ENCODE assay signal across 1 fruit fly cellular context in the genomic region with DNA sequence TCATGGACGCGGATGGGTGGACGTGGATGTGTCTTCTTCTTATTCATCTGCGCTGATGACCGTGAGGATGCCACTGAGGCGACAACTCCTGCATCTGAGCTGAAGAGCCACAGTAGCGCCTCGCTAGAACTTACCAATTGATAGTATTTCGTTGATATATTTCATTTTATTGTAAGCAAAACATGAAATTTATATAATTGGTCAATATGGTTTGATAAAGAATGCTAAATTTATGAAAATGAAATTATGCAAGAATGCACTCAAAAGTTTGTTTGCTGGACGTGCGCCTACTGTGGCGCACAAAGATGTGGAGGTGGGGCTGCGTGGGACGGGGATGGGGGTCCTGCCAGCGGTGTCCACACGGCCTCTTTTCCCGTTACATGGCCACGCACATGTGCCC.
A peak's percentile ranks its signal among the peaks of the same experiment; 100 is the strongest.
TF ChIP-seq lines count a peak whose summit lies in the region.

No protein-coding gene starts in this region.

TF ChIP-seq in whole organism, embryonic, 481 proteins besides CTCF, POLR2A, EP300 and RAD21 (continued from another document):
- no peak for TF ChIP-seq sna (GFP tag; IDR thresholded peaks at IDR 0.05; lab: Robert Waterston, UW; ENCODE audit: partially characterized antibody)
- no peak for TF ChIP-seq tap (tag; optimal IDR thresholded peaks at IDR 0.05; lab: Kevin White, UChicago)
- no peak for TF ChIP-seq CG7786 (GFP tag; optimal IDR thresholded peaks at IDR 0.05; lab: Kevin White, UChicago)
- TF ChIP-seq otp (GFP tag; IDR thresholded peaks at IDR 0.05; lab: Robert Waterston, UW) = peak; percentile 49; the same call in 1 of the 3 replicates
- no peak for TF ChIP-seq mirr (GFP tag; optimal IDR thresholded peaks at IDR 0.05; lab: Kevin White, UChicago)
- TF ChIP-seq pfk (GFP tag; optimal IDR thresholded peaks at IDR 0.05; lab: Kevin White, UChicago) = no peak
- no peak; the same call in 2 of the 3 replicates for TF ChIP-seq Mrtf (GFP tag; IDR thresholded peaks at IDR 0.05; lab: Robert Waterston, UW)
- TF ChIP-seq kay (GFP tag; optimal IDR thresholded peaks at IDR 0.05; lab: Kevin White, UChicago) = no peak
- TF ChIP-seq CG12155 (GFP tag; optimal IDR thresholded peaks at IDR 0.05; lab: Kevin White, UChicago) = no peak
- TF ChIP-seq CG4617 (GFP tag; optimal IDR thresholded peaks at IDR 0.05; lab: Kevin White, UChicago; ENCODE audit: borderline replicate concordance) = no peak
- peak; percentile 70; the same call in 2 of the 3 replicates for TF ChIP-seq zfh1 (GFP tag; IDR thresholded peaks at IDR 0.05; lab: Robert Waterston, UW)
- no peak for TF ChIP-seq Tbp (GFP tag; optimal IDR thresholded peaks at IDR 0.05; lab: Kevin White, UChicago)
- TF ChIP-seq exex (tag; optimal IDR thresholded peaks at IDR 0.05; lab: Kevin White, UChicago) = no peak
- TF ChIP-seq Abd-B (GFP tag; optimal IDR thresholded peaks at IDR 0.05; lab: Kevin White, UChicago) = no peak
- no peak for TF ChIP-seq en (GFP tag; optimal IDR thresholded peaks at IDR 0.05; lab: Kevin White, UChicago)
- no peak for TF ChIP-seq CG6175 (GFP tag; IDR thresholded peaks at IDR 0.05; lab: Robert Waterston, UW)
- no peak for TF ChIP-seq nom (GFP tag; optimal IDR thresholded peaks at IDR 0.05; lab: Kevin White, UChicago)
- no peak for TF ChIP-seq pnt (GFP tag; optimal IDR thresholded peaks at IDR 0.05; lab: Kevin White, UChicago)
- TF ChIP-seq CG10321 (GFP tag; IDR thresholded peaks at IDR 0.05; lab: Robert Waterston, UW) = no peak
- no peak for TF ChIP-seq repo (GFP tag; optimal IDR thresholded peaks at IDR 0.05; lab: Kevin White, UChicago)
- no peak for TF ChIP-seq hth (optimal IDR thresholded peaks at IDR 0.05; lab: Kevin White, UChicago)
- peak; percentile 2 for TF ChIP-seq CG12219 (GFP tag; optimal IDR thresholded peaks at IDR 0.05; lab: Kevin White, UChicago)
- no peak for TF ChIP-seq emc (GFP tag; optimal IDR thresholded peaks at IDR 0.05; lab: Kevin White, UChicago)
- TF ChIP-seq CG8388 (GFP tag; optimal IDR thresholded peaks at IDR 0.05; lab: Kevin White, UChicago) = peak; percentile 23
- TF ChIP-seq CG8281 (tag; optimal IDR thresholded peaks at IDR 0.05; lab: Kevin White, UChicago) = no peak
- no peak for TF ChIP-seq CG6683 (GFP tag; optimal IDR thresholded peaks at IDR 0.05; lab: Kevin White, UChicago)
- no peak for TF ChIP-seq grn (GFP tag; optimal IDR thresholded peaks at IDR 0.05; lab: Kevin White, UChicago)
- no peak for TF ChIP-seq amos (GFP tag; IDR thresholded peaks at IDR 0.05; lab: Robert Waterston, UW; ENCODE audit: partially characterized antibody)
- TF ChIP-seq CG6813 (GFP tag; optimal IDR thresholded peaks at IDR 0.05; lab: Kevin White, UChicago) = no peak
- peak; percentile 72 for TF ChIP-seq CG10959 (GFP tag; IDR thresholded peaks at IDR 0.05; lab: Robert Waterston, UW)
- peak; percentile 62 for TF ChIP-seq Spps (tag; optimal IDR thresholded peaks at IDR 0.05; lab: Kevin White, UChicago)
- no peak for TF ChIP-seq dm (GFP tag; optimal IDR thresholded peaks at IDR 0.05; lab: Kevin White, UChicago)
- TF ChIP-seq CG1233 (GFP tag; optimal IDR thresholded peaks at IDR 0.05; lab: Kevin White, UChicago) = peak; percentile 3
- TF ChIP-seq CG11456 (GFP tag; IDR thresholded peaks at IDR 0.05; lab: Robert Waterston, UW) = no peak
- TF ChIP-seq vfl (GFP tag; optimal IDR thresholded peaks at IDR 0.05; lab: Kevin White, UChicago) = no peak
- no peak for TF ChIP-seq Bdp1 (GFP tag; optimal IDR thresholded peaks at IDR 0.05; lab: Kevin White, UChicago)
- TF ChIP-seq CG12391 (tag; optimal IDR thresholded peaks at IDR 0.05; lab: Kevin White, UChicago) = peak; percentile 66
- no peak for TF ChIP-seq Max (GFP tag; optimal IDR thresholded peaks at IDR 0.05; lab: Kevin White, UChicago)
- TF ChIP-seq maf-S (GFP tag; optimal IDR thresholded peaks at IDR 0.05; lab: Kevin White, UChicago) = no peak
- peak; percentile 52 for TF ChIP-seq CG17385 (GFP tag; optimal IDR thresholded peaks at IDR 0.05; lab: Kevin White, UChicago)
- peak; percentile 19 for TF ChIP-seq Hsf (GFP tag; optimal IDR thresholded peaks at IDR 0.05; lab: Kevin White, UChicago)
- TF ChIP-seq hkb (optimal IDR thresholded peaks at IDR 0.05; lab: Kevin White, UChicago) = no peak
- no peak for TF ChIP-seq hkb (GFP tag; IDR thresholded peaks at IDR 0.05; lab: Robert Waterston, UW)
- TF ChIP-seq nerfin-1 (tag; optimal IDR thresholded peaks at IDR 0.05; lab: Kevin White, UChicago) = no peak
- TF ChIP-seq CG34224 (GFP tag; IDR thresholded peaks at IDR 0.05; lab: Robert Waterston, UW; ENCODE audit: partially characterized antibody) = no peak
- no peak for TF ChIP-seq CG31388 (GFP tag; optimal IDR thresholded peaks at IDR 0.05; lab: Kevin White, UChicago)
- TF ChIP-seq CG14014 (GFP tag; IDR thresholded peaks at IDR 0.05; lab: Robert Waterston, UW) = no peak
- TF ChIP-seq Hand (GFP tag; optimal IDR thresholded peaks at IDR 0.05; lab: Kevin White, UChicago) = no peak
- TF ChIP-seq da (GFP tag; optimal IDR thresholded peaks at IDR 0.05; lab: Kevin White, UChicago) = no peak
- TF ChIP-seq Xbp1 (GFP tag; optimal IDR thresholded peaks at IDR 0.05; lab: Kevin White, UChicago) = peak; percentile 33
- peak; percentile 67 for TF ChIP-seq row (GFP tag; IDR thresholded peaks at IDR 0.05; lab: Robert Waterston, UW)
- TF ChIP-seq fd3F (GFP tag; optimal IDR thresholded peaks at IDR 0.05; lab: Kevin White, UChicago) = no peak
- no peak for TF ChIP-seq CG12942 (GFP tag; optimal IDR thresholded peaks at IDR 0.05; lab: Kevin White, UChicago)
- no peak for TF ChIP-seq zf30C (GFP tag; optimal IDR thresholded peaks at IDR 0.05; lab: Kevin White, UChicago)
- no peak for TF ChIP-seq CG11695 (GFP tag; IDR thresholded peaks at IDR 0.05; lab: Robert Waterston, UW)
- TF ChIP-seq phol (tag; optimal IDR thresholded peaks at IDR 0.05; lab: Kevin White, UChicago) = peak; percentile 68
- TF ChIP-seq CG13287 (GFP tag; IDR thresholded peaks at IDR 0.05; lab: Robert Waterston, UW; ENCODE audit: partially characterized antibody) = no peak
- no peak for TF ChIP-seq eve (GFP tag; optimal IDR thresholded peaks at IDR 0.05; lab: Kevin White, UChicago)
- TF ChIP-seq Eip74EF (GFP tag; optimal IDR thresholded peaks at IDR 0.05; lab: Kevin White, UChicago) = no peak
- TF ChIP-seq esg (GFP tag; conservative IDR thresholded peaks at IDR 0.05; lab: Robert Waterston, UW) = no peak
- no peak for TF ChIP-seq Hr51 (GFP tag; optimal IDR thresholded peaks at IDR 0.05; lab: Kevin White, UChicago)
